Worm (Caenorhabditis elegans) whole organism, dauer: ENCODE data around the gene ptr-25.
"Not testable (repeated sequence)": the region's sequence is repeated elsewhere in the genome, so short reads cannot be mapped to it uniquely, and the experiment has no call there.

Source experiments
- unc-62 ChIP-seq: sonication (generic microtip); optimal IDR thresholded peaks from 2 replicates; lab custom pipeline; 2017; ENCODE audit warnings: missing biosample characterization, missing genetic modification reagents, missing genetic modification characterization

The ptr-25 gene

DNA sequence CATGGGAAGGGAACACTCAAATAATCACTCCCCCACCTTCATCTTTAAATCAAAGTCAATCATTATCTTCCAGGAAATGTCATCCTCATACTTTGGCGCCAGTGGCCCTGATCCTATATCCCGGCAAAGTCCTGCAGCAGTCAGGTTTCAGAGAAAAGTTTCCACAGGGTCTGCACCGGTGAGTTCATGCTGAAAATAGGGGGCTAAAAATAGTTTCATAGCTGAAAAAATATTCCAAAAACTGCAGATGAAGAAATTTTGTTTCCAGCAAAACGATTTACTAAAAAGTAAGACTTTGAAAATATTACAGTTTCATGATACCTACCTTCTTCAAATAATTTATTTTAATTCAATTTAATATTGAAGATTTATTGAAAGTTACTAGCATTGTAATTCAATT, at the start of gene ptr-25:
Gene ptr-25, plus strand, starts transcription at position 73 of the 400 bp plus-strand sequence.
- no peak for TF ChIP-seq unc-62

DNA sequence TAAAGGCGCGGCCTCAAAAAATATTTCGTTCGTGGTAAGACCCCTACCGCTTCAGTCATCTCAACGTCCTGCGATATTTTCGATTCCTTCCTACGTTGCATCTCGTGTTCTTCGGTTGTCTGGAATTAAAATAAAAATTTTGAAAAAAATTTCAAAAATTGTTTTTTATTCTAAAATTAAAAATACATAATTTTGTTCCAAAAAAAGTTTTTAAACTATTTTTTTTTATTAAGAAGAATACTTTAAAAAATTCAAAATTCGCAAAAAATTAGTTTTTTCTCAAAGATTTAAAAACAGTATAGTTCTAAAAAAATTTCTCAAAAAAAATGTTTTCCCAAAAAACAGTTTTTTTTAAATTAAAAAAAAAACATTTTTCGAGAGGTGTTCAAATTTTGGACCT, 49.1 kb upstream of the ptr-25 start, which contains the start of gene H04D03.6:
Gene H04D03.6, minus strand, starts transcription at position 101 of the 400 bp plus-strand sequence.
- TF ChIP-seq unc-62: not testable (repeated sequence)

DNA sequence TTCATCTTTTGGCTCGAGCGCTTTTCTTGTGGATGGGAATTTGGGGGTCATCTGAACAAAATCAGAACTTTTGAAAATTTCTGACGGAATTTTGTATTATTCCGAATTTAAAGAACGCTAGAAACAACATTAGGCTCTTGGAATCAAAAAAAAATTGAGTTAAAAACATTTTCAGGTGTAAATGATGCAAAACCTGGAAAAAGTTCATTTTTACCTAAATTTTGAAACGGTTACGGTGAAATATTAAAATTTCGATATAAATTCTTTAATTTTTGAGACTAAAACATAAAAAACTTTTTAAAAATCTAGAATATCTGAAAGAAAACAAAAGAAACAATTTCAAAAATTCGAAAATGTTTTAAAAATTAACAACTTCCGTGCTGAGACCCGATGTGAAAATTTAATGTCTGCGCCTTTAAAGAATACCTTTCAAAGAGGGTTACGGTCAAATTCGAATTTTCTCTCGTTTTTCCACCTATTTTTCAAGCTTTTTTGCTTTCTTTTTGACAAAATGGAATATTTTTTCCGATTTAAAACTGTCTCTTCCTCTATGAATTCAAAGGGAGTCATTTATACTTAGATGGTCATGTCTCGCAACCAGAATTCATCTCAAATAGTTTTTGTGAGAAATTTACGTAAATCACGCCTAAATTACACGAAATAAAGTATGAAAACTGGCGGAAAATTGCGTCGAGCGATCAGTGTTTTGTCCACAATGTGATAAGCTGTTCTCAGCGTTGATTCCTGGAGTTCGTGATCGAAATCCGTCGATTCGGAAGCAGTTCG, 45.4 kb upstream of the ptr-25 start, which contains the start of the genes H04D03.2 and ecps-2:
Gene H04D03.2, minus strand, starts transcription at position 51 of the 786 bp plus-strand sequence.
Gene ecps-2, plus strand, starts transcription at position 736 of the 786 bp plus-strand sequence.
- no peak for TF ChIP-seq unc-62

DNA sequence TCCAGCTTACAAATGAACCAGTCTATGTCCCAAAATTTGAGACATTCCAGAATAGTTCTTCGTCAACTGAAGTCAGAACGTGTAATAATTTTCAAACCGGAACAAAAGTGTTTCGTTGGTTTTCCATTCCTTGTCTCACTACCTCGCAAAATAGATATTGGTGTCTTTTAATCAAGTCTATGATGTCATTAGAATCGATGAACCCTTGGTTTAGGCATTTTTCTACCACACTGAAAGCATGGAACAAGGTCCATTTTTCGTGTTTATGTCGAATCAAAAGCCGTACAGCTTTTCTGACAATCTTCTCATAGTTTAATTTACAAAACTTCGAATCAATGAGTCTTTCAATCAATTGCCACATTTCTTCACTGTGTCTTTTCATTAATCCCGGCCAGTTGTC, 41.2 kb upstream of the ptr-25 start, which contains the start of gene H04D03.7:
Gene H04D03.7, minus strand, starts transcription at position 101 of the 400 bp plus-strand sequence.
- no peak for TF ChIP-seq unc-62

DNA sequence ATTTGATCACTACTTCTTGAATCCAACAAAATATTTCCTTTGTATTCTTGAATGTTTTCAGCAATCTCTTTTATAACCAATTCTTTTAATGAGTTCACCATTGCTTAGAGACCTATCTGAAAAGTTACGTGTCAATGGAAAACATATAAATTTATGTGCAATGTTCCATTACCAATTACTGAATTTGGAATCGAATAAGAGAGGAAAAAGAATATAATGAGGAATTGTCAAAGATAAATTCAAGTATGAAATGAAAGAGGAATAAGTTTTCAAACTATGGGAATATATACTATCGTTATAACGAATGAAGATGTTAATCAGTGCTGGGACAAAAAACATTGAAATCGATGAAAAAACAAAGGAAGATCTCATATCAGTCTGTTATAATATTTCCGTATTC, 36.9 kb upstream of the ptr-25 start, which contains the start of gene H04D03.4:
Gene H04D03.4, minus strand, starts transcription at position 101 of the 400 bp plus-strand sequence.
- no peak for TF ChIP-seq unc-62

DNA sequence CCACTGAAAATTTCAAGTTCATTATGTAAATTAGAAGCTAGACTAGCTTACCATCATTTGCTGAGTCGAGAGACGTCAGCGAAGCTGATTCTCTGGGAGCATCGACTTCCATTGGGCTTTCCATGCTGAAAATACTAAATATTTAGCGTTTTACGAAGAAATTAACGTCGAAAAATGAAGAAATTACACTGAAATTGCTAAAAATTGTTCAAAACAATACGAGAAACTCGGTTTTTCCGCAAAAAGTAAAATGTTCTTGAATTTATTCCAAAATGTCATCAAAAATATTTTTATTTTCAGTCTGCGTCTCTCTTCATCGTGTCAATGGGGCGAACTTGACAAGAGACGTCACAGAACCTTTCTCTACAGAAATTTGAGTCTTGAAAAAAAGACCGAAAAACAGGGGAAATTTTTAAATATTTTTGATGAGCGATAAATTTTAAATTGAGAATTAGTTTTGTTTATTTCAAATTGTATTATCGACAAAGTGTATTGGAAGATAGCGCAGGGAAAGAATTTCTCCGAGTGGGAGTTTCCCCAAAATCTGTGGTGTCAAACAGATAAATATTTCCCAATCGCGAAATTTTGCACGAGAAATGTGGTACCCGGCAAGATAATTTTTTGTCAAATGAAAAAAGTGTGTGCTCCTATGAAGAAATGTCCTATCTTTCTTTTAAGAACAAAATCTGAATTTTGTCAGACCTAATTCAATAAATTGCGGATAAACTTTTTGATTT, 27.3 kb upstream of the ptr-25 start, which contains the start of gene ecps-1:
Gene ecps-1, minus strand, starts transcription at position 125 of the 737 bp plus-strand sequence.
- no peak for TF ChIP-seq unc-62

DNA sequence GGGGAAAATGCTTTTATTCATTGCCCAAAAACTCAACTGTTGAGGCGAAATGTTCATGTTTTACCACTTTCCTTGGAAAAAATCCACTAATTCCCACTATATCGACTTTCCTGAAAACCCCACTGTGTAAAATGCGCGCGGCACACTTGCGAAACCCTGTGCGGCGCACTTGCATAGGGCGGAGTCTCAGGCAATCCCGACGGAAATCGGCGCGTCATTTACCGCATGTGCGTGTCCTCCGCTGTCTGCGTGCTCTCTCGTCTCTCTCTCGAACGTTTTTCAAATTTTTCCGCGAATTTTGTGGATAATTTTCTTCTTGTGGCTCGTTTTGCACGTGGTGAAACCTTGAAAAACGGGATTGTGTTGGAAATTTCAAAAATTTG, 26.8 kb upstream of the ptr-25 start, which contains the start of gene atx-2:
Gene atx-2, plus strand, starts transcription at position 226 of the 383 bp plus-strand sequence.
- no peak for TF ChIP-seq unc-62

DNA sequence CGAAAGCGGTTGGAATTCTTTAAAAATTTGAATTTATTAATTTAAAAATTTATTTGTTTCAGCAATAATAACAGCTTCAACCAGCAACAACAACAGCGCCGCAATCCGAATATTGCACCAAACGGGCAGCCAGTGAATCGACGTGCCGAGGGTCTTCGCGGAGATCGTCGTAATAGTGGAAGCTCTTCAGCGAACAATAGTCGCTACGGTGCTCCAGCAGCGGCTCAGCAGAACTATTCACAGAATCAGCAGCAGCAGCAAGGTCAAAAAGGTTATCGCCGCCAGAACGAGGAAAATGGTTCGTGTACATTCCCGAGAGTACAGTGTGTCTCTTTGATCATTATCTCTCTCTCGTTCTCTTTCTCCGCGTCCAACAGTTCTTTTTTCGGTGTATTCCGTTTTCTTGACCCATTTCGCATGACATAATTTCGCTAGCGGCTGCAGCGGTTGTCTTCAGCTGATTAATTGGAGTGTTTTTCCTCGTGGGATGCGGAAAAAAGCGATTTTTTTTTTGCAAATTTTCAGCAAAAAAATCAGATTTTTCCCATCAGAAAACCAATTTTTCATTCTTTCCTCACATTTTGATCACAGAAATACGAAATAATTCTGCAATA, 24.9 kb upstream of the ptr-25 start:
- TF ChIP-seq unc-62: no peak

DNA sequence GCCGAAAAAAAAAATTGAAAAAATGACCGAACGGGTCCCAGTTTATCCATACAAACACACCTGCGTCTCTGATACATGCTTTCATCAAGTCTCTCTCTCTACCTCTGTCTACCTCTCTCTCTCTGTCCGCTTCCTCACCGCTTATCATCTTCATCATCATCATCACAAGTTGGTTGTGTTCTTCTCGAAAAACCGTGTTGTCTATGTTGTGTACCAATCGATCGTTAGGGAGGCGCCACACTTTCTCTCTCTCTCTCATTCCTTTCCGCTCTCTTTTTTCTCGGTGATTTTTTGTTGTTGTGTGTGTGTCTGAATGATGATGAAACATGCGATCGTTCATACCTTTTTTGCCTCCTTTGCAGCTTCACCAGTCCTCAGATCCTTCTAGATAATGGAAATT, 24.3 kb upstream of the ptr-25 start:
- no peak for TF ChIP-seq unc-62

DNA sequence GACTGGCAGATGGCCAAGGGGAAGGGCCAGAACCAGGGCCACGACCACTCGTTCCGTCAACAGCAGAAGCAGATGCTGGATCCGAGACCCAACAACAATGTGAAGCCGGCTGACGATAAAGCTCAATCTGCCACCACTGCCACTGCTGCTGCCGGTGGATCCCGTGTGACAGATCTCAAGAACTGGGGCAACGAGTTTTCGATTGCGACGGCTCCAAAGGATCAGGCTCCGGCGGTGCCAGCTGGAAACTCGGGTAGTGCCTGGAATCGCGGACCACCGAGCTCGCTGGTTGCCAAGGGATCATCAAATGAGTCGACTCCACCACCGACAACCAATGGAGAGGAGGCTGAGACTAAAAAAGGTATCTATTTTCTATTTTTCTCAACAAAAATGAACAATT, 23.5 kb upstream of the ptr-25 start:
- TF ChIP-seq unc-62: no peak

DNA sequence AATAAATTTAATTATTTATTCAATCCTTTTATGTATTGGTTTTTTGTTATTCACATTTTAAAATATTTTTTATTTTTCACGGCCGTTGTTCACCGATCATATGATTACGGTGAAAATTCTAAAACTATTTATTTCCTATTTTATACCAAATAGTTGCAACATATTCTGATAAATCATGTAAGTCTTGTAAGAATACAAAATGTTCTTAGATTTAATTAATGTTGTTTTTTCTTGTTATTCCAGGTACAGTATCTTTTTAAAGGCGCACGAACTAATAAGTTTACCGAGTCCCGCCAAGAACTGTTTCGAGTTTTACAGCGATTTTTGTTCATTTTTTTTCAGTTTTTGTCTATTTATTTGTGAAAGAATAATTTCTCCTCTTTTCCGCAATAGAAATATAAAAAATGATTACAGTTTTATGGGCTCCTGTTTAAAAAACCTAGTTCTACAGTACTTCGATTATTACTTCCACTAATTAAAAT, 18.3 kb upstream of the ptr-25 start, which contains the start of gene D2045.5:
Gene D2045.5, minus strand, starts transcription at position 51 of the 482 bp plus-strand sequence.
- TF ChIP-seq unc-62: no peak

DNA sequence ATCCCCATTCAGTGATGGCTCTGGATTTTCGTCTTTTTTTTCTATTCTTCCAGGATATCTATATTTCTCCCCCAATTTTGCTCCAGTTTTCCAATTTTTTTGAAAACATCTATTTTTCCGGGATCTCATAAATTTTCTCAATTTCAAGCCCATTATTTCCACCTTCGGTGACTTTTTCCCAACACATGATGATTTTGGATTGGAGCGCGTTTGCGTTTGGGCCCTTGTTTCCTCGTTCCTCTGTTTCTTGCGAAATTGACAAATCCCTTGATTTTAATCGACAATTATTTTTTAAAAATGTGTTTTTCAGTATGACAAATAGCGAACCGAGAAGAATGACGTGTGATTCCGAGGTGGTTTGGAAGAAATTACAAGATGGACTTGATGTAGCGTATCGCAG, 17.0 kb upstream of the ptr-25 start, which contains the start of gene cul-1:
Gene cul-1, plus strand, starts transcription at position 311 of the 400 bp plus-strand sequence.
- TF ChIP-seq unc-62: no peak

DNA sequence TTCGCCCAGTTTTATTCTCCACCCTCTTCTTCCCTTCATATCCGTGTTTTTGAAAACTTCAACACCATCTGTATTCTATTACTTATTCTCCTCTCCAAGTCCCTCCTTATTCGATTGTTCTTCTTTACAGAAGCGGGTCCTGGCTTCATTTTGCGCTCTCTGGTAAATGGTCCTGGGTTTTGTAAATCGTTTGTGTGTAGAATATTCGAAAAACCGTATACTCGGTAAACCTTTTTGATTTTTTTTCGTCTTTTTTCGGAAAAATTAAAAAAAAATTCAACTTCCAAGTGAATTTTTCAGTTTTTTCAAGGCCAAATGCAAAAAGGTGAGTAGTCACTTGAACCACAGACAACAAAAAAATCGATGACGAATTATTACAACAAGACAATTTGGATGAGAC, 13.0 kb upstream of the ptr-25 start, which contains the start of gene D2045.9:
Gene D2045.9, plus strand, starts transcription at position 301 of the 400 bp plus-strand sequence.
- no peak for TF ChIP-seq unc-62

DNA sequence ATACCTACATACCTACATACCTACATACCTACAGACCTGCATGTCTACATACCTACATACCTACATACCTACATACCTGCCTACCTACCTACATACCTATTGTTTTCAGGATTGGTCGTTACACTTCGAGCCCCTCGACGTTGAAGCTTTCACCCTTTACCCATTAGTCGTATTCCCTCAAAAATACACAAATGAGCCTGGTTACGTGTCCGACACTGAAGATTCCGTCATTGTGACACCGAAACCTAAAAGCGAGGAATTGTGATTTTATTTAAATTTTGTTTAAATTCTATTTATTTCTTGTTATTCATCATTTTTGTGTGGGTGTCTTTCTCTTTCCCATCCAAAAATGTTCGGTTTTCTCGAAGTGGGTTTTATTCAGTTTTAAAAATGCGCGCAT, 8.7 kb upstream of the ptr-25 start, which contains the start of gene D2045.7:
Gene D2045.7, plus strand, starts transcription at position 301 of the 400 bp plus-strand sequence.
- TF ChIP-seq unc-62: no peak

DNA sequence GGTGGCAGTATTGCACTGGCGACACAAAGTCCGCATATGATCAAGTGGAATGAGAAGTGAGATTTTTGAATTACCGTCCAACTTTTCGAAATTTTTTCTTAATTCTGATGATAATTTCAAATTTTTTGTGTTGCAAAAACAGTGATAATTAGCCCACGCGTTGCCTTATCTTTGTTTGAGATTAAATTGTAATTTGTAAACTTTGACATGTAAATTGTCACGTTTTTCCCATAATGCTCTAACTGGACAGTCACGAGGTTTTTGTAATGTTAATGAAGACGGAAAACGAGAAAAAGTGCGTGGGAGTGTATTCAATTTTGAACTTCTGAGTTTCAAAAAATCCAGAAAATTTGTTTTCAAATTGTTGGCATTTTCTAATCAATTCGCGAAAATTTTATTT, 6.4 kb upstream of the ptr-25 start:
- no peak for TF ChIP-seq unc-62

DNA sequence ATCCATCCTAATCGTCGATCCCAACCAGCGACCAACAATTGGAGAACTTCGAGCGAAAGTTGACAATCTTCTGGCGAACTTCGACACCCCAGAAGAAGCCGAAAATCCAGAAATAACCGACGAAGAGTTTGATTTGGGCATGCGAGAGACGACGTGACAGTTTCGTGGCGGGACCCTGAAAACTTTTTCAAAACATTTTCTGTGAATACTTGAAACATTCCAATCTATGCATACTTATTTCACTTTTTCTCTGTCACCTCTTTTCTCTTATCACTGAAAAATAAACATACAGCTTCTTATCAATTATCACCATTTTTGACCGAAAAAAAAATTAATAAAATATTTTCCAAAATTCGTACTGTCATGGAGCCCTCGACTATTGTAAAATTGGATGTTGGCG, 5.9 kb upstream of the ptr-25 start, which contains the start of gene D2045.8:
Gene D2045.8, plus strand, starts transcription at position 301 of the 400 bp plus-strand sequence.
- no peak for TF ChIP-seq unc-62
